Worm (Caenorhabditis elegans) whole organism, young adult: ENCODE data around the gene C11E4.6.

Experiments used
- B0035.1 ChIP-seq: sonication (generic microtip); optimal IDR thresholded peaks from 2 replicates; lab custom pipeline; 2016; ENCODE audit warnings: missing genetic modification characterization, mild to moderate bottlenecking, missing compliant biosample characterization, missing genotype, missing genetic modification reagents
- B0336.3 ChIP-seq: fragments of 200-800 bp; sonication (Bioruptor generic); IDR thresholded peaks from 2 replicates; pipeline ENCODE4 v1.3.6; 2022; ENCODE audit warnings: missing genetic modification characterization, missing compliant biosample characterization
- C06A6.2 ChIP-seq: fragments of 200-800 bp; sonication (Bioruptor generic); conservative IDR thresholded peaks from 2 replicates; pipeline ENCODE4 v1.3.6; 2022; ENCODE audit warnings: missing genetic modification characterization, missing compliant biosample characterization
- C17E4.6 ChIP-seq: fragments of 200-800 bp; sonication (Bioruptor generic); IDR thresholded peaks from 2 replicates; pipeline ENCODE4 v1.3.6; 2022; ENCODE audit warnings: missing genetic modification reagents, missing genetic modification characterization, missing compliant biosample characterization
- F22D6.2 ChIP-seq: sonication (generic microtip); optimal IDR thresholded peaks from 2 replicates; lab custom pipeline; 2016; ENCODE audit warnings: mild to moderate bottlenecking, missing genetic modification characterization, missing compliant biosample characterization
- F33H1.4 ChIP-seq: fragments of 200-800 bp; sonication (Bioruptor generic); IDR thresholded peaks from 2 replicates; pipeline ENCODE4 v1.3.6; 2022; ENCODE audit warnings: missing genetic modification reagents, missing genetic modification characterization, missing compliant biosample characterization
- F49E8.2 ChIP-seq: sonication (generic microtip); optimal IDR thresholded peaks from 3 replicates; lab custom pipeline; 2017; ENCODE audit warnings: missing genetic modification characterization, mild to moderate bottlenecking, missing compliant biosample characterization, antibody characterized with exemption, moderate library complexity; ENCODE audit not compliant: insufficient read depth
- F55B11.4 ChIP-seq: sonication (generic microtip); optimal IDR thresholded peaks from 2 replicates; lab custom pipeline; 2016; ENCODE audit warnings: missing compliant biosample characterization, missing genetic modification characterization, borderline replicate concordance; ENCODE audit not compliant: insufficient read depth
- K11D2.4 ChIP-seq: fragments of 200-800 bp; sonication (Bioruptor generic); IDR thresholded peaks from 2 replicates; pipeline ENCODE4 v1.3.6; 2022; ENCODE audit warnings: missing genetic modification reagents, missing genetic modification characterization, missing compliant biosample characterization
- Y53F4B.3 ChIP-seq: fragments of 200-800 bp; sonication (Bioruptor generic); IDR thresholded peaks from 2 replicates; pipeline ENCODE4 v1.3.6; 2022; ENCODE audit warnings: missing genetic modification reagents, missing genetic modification characterization, missing compliant biosample characterization
- Y67H2A.10 ChIP-seq: fragments of 200-800 bp; sonication (Bioruptor generic); conservative IDR thresholded peaks from 2 replicates; pipeline ENCODE4 v1.3.6; 2022; ENCODE audit warnings: missing genetic modification reagents, missing genetic modification characterization, missing compliant biosample characterization
- Y79H2A.3 ChIP-seq: fragments of 200-800 bp; sonication (Bioruptor generic); conservative IDR thresholded peaks from 2 replicates; pipeline ENCODE4 v1.3.6; 2022; ENCODE audit warnings: missing genetic modification reagents, missing genetic modification characterization, missing compliant biosample characterization
- ama-1 ChIP-seq, 3 experiments: fragments of 150-350 bp in 1 of 3; sonication (generic microtip) in 2 of 3; optimal IDR thresholded peaks; 2 replicates each; lab custom pipeline; 2014 to 2018; ENCODE audit warnings: missing biosample characterization in 2 of 3, missing genetic modification characterization in 2 of 3, missing genetic modification reagents in 2 of 3
- aptf-2 ChIP-seq: fragments of 200-800 bp; sonication (Bioruptor generic); conservative IDR thresholded peaks from 2 replicates; pipeline ENCODE4 v1.3.6; 2022; ENCODE audit warnings: missing genetic modification reagents, missing genetic modification characterization, missing compliant biosample characterization
- athp-1 ChIP-seq: sonication (generic microtip); optimal IDR thresholded peaks from 2 replicates; lab custom pipeline; 2017; ENCODE audit warnings: mild to moderate bottlenecking, missing genetic modification characterization, missing compliant biosample characterization
- attf-3 ChIP-seq: fragments of 200-800 bp; sonication (Bioruptor generic); conservative IDR thresholded peaks from 2 replicates; pipeline ENCODE4 v1.3.6; 2022; ENCODE audit warnings: missing genetic modification reagents, missing genetic modification characterization, missing compliant biosample characterization
- attf-5 ChIP-seq: fragments of 200-800 bp; sonication (Bioruptor generic); optimal IDR thresholded peaks from 2 replicates; lab custom pipeline; 2018; ENCODE audit warnings: mild to moderate bottlenecking, missing genetic modification characterization, missing compliant biosample characterization
- ccch-3 ChIP-seq: fragments of 200-800 bp; sonication (Bioruptor generic); optimal IDR thresholded peaks from 2 replicates; lab custom pipeline; 2018; ENCODE audit warnings: mild to moderate bottlenecking, missing genetic modification characterization, missing compliant biosample characterization
- cebp-2 ChIP-seq: fragments of 200-800 bp; sonication (Bioruptor generic); IDR thresholded peaks from 2 replicates; pipeline ENCODE4 v1.3.6; 2022; ENCODE audit warnings: missing genetic modification characterization, missing compliant biosample characterization
- ceh-27 ChIP-seq: fragments of 200-800 bp; sonication (Bioruptor generic); optimal IDR thresholded peaks from 2 replicates; lab custom pipeline; 2018; ENCODE audit warnings: mild to moderate bottlenecking, missing genetic modification characterization, moderate library complexity, missing compliant biosample characterization
- ceh-79 ChIP-seq: sonication (generic microtip); optimal IDR thresholded peaks from 2 replicates; lab custom pipeline; 2017; ENCODE audit warnings: mild to moderate bottlenecking, missing genetic modification characterization, missing compliant biosample characterization
- die-1 ChIP-seq: sonication (generic microtip); optimal IDR thresholded peaks from 2 replicates; lab custom pipeline; 2016; ENCODE audit warnings: missing genotype, mild to moderate bottlenecking, missing genetic modification characterization, missing compliant biosample characterization
- dpff-1 ChIP-seq: sonication (generic microtip); optimal IDR thresholded peaks from 2 replicates; lab custom pipeline; 2017; ENCODE audit warnings: mild to moderate bottlenecking, missing genetic modification characterization, missing compliant biosample characterization
- dpl-1 ChIP-seq: fragments of 150-350 bp; optimal IDR thresholded peaks from 2 replicates; lab custom pipeline; 2014; ENCODE audit warnings: missing biosample characterization, missing genetic modification reagents, missing genetic modification characterization
- egl-18 ChIP-seq: fragments of 200-800 bp; sonication (Bioruptor generic); IDR thresholded peaks from 2 replicates; pipeline ENCODE4 v1.3.6; 2022; ENCODE audit warnings: missing genetic modification reagents, missing genetic modification characterization, missing compliant biosample characterization
- egl-44 ChIP-seq: fragments of 200-800 bp; sonication (Bioruptor generic); IDR thresholded peaks from 2 replicates; pipeline ENCODE4 v1.3.6; 2022; ENCODE audit warnings: missing genetic modification reagents, missing genetic modification characterization, missing compliant biosample characterization
- gei-17 ChIP-seq: fragments of 200-800 bp; sonication (Bioruptor generic); optimal IDR thresholded peaks from 2 replicates; lab custom pipeline; 2018; ENCODE audit warnings: mild to moderate bottlenecking, missing genetic modification characterization, missing compliant biosample characterization
- lin-35 ChIP-seq, 3 experiments: fragments of 150-350 bp in 2 of 3; sonication (generic microtip) in 1 of 3; optimal IDR thresholded peaks; 2 replicates each; lab custom pipeline; 2014 to 2018; ENCODE audit warnings: missing biosample characterization in 3 of 3, missing genetic modification characterization in 3 of 3, missing genetic modification reagents in 3 of 3
- lin-54 ChIP-seq: fragments of 200-800 bp; sonication (Bioruptor generic); optimal IDR thresholded peaks from 2 replicates; lab custom pipeline; 2018; ENCODE audit warnings: mild to moderate bottlenecking, missing genetic modification characterization, missing compliant biosample characterization
- lsy-27 ChIP-seq: sonication (generic microtip); optimal IDR thresholded peaks from 2 replicates; lab custom pipeline; 2017; ENCODE audit warnings: missing genetic modification characterization, mild to moderate bottlenecking, missing compliant biosample characterization, antibody characterized with exemption, missing genotype, borderline replicate concordance; ENCODE audit not compliant: insufficient read depth
- madf-6 ChIP-seq: fragments of 200-800 bp; sonication (Bioruptor generic); IDR thresholded peaks from 2 replicates; pipeline ENCODE4 v1.3.6; 2022; ENCODE audit warnings: missing genetic modification reagents, missing genetic modification characterization, missing compliant biosample characterization
- nfyb-1 ChIP-seq: fragments of 200-800 bp; sonication (Bioruptor generic); IDR thresholded peaks from 2 replicates; pipeline ENCODE4 v1.3.6; 2022; ENCODE audit warnings: missing genetic modification reagents, missing genetic modification characterization, missing compliant biosample characterization
- nhr-27 ChIP-seq: fragments of 200-800 bp; sonication (Bioruptor generic); optimal IDR thresholded peaks from 2 replicates; lab custom pipeline; 2018; ENCODE audit warnings: mild to moderate bottlenecking, missing genetic modification characterization, moderate library complexity, missing compliant biosample characterization
- nhr-90 ChIP-seq: sonication (generic microtip); optimal IDR thresholded peaks from 2 replicates; lab custom pipeline; 2016; ENCODE audit warnings: missing genotype, mild to moderate bottlenecking, missing genetic modification characterization, missing compliant biosample characterization
- pbrm-1 ChIP-seq: fragments of 200-800 bp; sonication (Bioruptor generic); IDR thresholded peaks from 2 replicates; pipeline ENCODE4 v1.3.6; 2022; ENCODE audit warnings: missing genetic modification reagents, missing genetic modification characterization, missing compliant biosample characterization
- pha-4 ChIP-seq: fragments of 150-350 bp; sonication (generic microtip); optimal IDR thresholded peaks from 2 replicates; lab custom pipeline; 2014; ENCODE audit warnings: missing biosample characterization, missing genetic modification reagents, missing genetic modification characterization
- rec-8 ChIP-seq, 2 experiments: sonication (generic microtip); optimal IDR thresholded peaks; 2 replicates each; lab custom pipeline; 2016; ENCODE audit warnings: mild to moderate bottlenecking in 2 of 2, missing genetic modification characterization in 2 of 2, missing genetic modification reagents in 2 of 2, missing genotype in 2 of 2, missing biosample characterization in 1 of 2, missing compliant biosample characterization in 1 of 2, moderate library complexity in 1 of 2
- snpc-1.3 ChIP-seq: sonication (generic microtip); optimal IDR thresholded peaks from 2 replicates; lab custom pipeline; 2017; ENCODE audit warnings: missing genetic modification characterization, mild to moderate bottlenecking, missing compliant biosample characterization, antibody characterized with exemption, moderate library complexity, missing genotype, missing genetic modification reagents; ENCODE audit not compliant: insufficient read depth
- snpc-3.4 ChIP-seq: sonication (generic microtip); optimal IDR thresholded peaks from 2 replicates; lab custom pipeline; 2017; ENCODE audit warnings: missing genetic modification characterization, mild to moderate bottlenecking, missing compliant biosample characterization, antibody characterized with exemption, moderate library complexity, missing genotype, missing genetic modification reagents
- snpc-4 ChIP-seq, 5 experiments: fragments of 150-350 bp in 1 of 5; sonication (generic microtip) in 4 of 5; optimal IDR thresholded peaks; 2 replicates each; lab custom pipeline; 2014 to 2018; ENCODE audit warnings: missing genetic modification characterization in 5 of 5, missing biosample characterization in 3 of 5, antibody characterized with exemption in 2 of 5, mild to moderate bottlenecking in 2 of 5, missing compliant biosample characterization in 2 of 5, missing genotype in 2 of 5, moderate library complexity in 2 of 5, missing genetic modification reagents in 1 of 5
- tbp1 ChIP-seq: fragments of 200-800 bp; sonication (Bioruptor generic); optimal IDR thresholded peaks from 2 replicates; lab custom pipeline; 2018; ENCODE audit warnings: mild to moderate bottlenecking, missing genetic modification characterization, missing compliant biosample characterization
- zim-3 ChIP-seq: sonication (generic microtip); optimal IDR thresholded peaks from 2 replicates; lab custom pipeline; 2017; ENCODE audit warnings: mild to moderate bottlenecking, missing genetic modification characterization, moderate library complexity, missing compliant biosample characterization
- ztf-18 ChIP-seq: sonication (generic microtip); optimal IDR thresholded peaks from 2 replicates; lab custom pipeline; 2016; ENCODE audit warnings: missing genotype, mild to moderate bottlenecking, missing genetic modification characterization, missing compliant biosample characterization
- ztf-22 ChIP-seq: fragments of 200-800 bp; sonication (Bioruptor generic); optimal IDR thresholded peaks from 2 replicates; lab custom pipeline; 2018; ENCODE audit warnings: mild to moderate bottlenecking, missing genetic modification characterization, moderate library complexity, missing compliant biosample characterization
- ztf-25 ChIP-seq: fragments of 200-800 bp; sonication (Bioruptor generic); IDR thresholded peaks from 2 replicates; pipeline ENCODE4 v1.3.6; 2022; ENCODE audit warnings: missing genetic modification reagents, missing genetic modification characterization, missing compliant biosample characterization
- ztf-3 ChIP-seq: fragments of 200-800 bp; sonication (Bioruptor generic); optimal IDR thresholded peaks from 2 replicates; lab custom pipeline; 2018; ENCODE audit warnings: mild to moderate bottlenecking, missing genetic modification characterization, missing compliant biosample characterization

C11E4.6 gene

DNA sequence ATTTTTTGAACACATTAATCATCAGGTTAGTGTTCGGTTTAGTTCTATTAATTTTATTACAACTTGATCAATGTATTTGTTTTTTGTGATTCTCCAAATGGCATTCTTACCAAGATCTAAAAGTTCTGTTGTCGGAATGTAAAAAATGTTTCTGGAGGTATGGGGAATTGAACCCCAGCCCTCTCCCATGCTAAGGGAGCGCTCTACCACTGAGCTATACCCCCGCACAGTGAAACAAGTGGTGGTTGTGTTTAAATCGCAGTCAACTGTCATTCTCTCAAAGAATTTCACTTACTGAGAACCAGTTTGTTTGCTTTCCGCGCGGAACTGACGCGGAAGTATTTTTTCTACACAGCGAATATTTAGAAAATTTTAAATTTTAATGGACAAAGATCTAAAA is 27.3 kb downstream of the C11E4.6 start (continued):
- TF ChIP-seq rec-8 (tag; optimal IDR thresholded peaks at IDR 0.05; lab: Kevin White, UChicago) (peak; percentile 45 to 90), snpc-1.3 (tag; lab: Kevin White, UChicago) (peak; percentile 86), ztf-25 (GFP tag; lab: Robert Waterston, UW) (peak; percentile 83; the same call in 1 of the 2 replicates), B0336.3 (GFP tag; lab: Robert Waterston, UW) (no peak), F55B11.4 (tag; lab: Kevin White, UChicago) (no peak), Y79H2A.3 (0 out of 2 replicates have a peak, but pooled peaks have one; percentile 28), zim-3 (tag; lab: Kevin White, UChicago) (peak; percentile 69), madf-6 (no peak; the same call in 1 of the 2 replicates), F33H1.4 (GFP tag; lab: Robert Waterston, UW) (no peak), dpl-1 (GFP tag; lab: Kevin White, UChicago) (no peak), ama-1 (optimal IDR thresholded peaks at IDR 0.05; lab: Kevin White, UChicago) (no peak), ama-1 (GFP tag; optimal IDR thresholded peaks at IDR 0.05; lab: Kevin White, UChicago) (peak in 1 of 2 experiments; percentile 95), B0035.1 (tag; lab: Kevin White, UChicago) (peak; percentile 47), F22D6.2 (tag; lab: Kevin White, UChicago) (no peak), attf-5 (GFP tag; lab: Kevin White, UChicago) (peak; percentile 22), egl-18 (no peak), dpff-1 (tag; lab: Kevin White, UChicago) (peak; percentile 41), ceh-27 (GFP tag; lab: Kevin White, UChicago) (peak; percentile 37), Y67H2A.10 (GFP tag; lab: Robert Waterston, UW) (no peak), ccch-3 (GFP tag; lab: Kevin White, UChicago) (peak; percentile 11), nfyb-1 (GFP tag; lab: Robert Waterston, UW) (peak; percentile 92), C17E4.6 (GFP tag; lab: Robert Waterston, UW) (peak; percentile 75; the same call in 1 of the 2 replicates), lin-35 (GFP tag; optimal IDR thresholded peaks at IDR 0.05; lab: Kevin White, UChicago) (peak in 1 of 3 experiments; percentile 68), ceh-79 (tag; lab: Kevin White, UChicago) (peak; percentile 65), athp-1 (peak; percentile 65), pbrm-1 (GFP tag; lab: Robert Waterston, UW) (peak; percentile 77), egl-44 (GFP tag; lab: Robert Waterston, UW) (peak; percentile 87), attf-3 (GFP tag; lab: Robert Waterston, UW) (peak; percentile 45; the same call in 1 of the 2 replicates), ztf-3 (GFP tag; lab: Kevin White, UChicago) (no peak), lin-54 (peak; percentile 45), Y53F4B.3 (GFP tag; lab: Robert Waterston, UW) (no peak), pha-4 (tag; lab: Kevin White, UChicago) (no peak), cebp-2 (GFP tag; lab: Robert Waterston, UW) (0 out of 2 replicates have a peak, but pooled peaks have one; percentile 82), nhr-90 (peak; percentile 81), snpc-4 (GFP tag; optimal IDR thresholded peaks at IDR 0.05; lab: Kevin White, UChicago) (peak; percentile 77), snpc-4 (tag; optimal IDR thresholded peaks at IDR 0.05; lab: Kevin White, UChicago) (peak in 2 of 4 experiments; percentile 41 to 74), die-1 (tag; lab: Kevin White, UChicago) (peak; percentile 90), snpc-3.4 (tag; lab: Kevin White, UChicago) (peak; percentile 49), nhr-27 (tag; lab: Kevin White, UChicago) (peak; percentile 81), C06A6.2 (GFP tag; lab: Robert Waterston, UW) (no peak), F49E8.2 (peak; percentile 27), gei-17 (peak; percentile 14), tbp1 (GFP tag; lab: Kevin White, UChicago) (peak; percentile 95), K11D2.4 (GFP tag; lab: Robert Waterston, UW) (no peak), ztf-22 (GFP tag; lab: Kevin White, UChicago) (no peak), lsy-27 (tag; lab: Kevin White, UChicago) (no peak), ztf-18 (tag; lab: Kevin White, UChicago) (peak; percentile 66), aptf-2 (GFP tag; lab: Robert Waterston, UW) (no peak)
